Worm (Caenorhabditis elegans) whole organism, midembryonic: ENCODE measurements around the gene D1046.16.

Source experiments
- T22C8.4 ChIP-seq: fragments of 200-800 bp; sonication (Bioruptor generic); IDR thresholded peaks from 2 replicates; pipeline ENCODE4 v1.3.6; 2022; ENCODE audit warnings: missing genetic modification characterization, missing compliant biosample characterization
- flt-1 ChIP-seq: fragments of 200-800 bp; sonication (Bioruptor generic); IDR thresholded peaks from 2 replicates; pipeline ENCODE4 v1.3.6; 2022; ENCODE audit warnings: missing genetic modification characterization, missing compliant biosample characterization
- klf-2 ChIP-seq: fragments of 200-800 bp; sonication (Bioruptor generic); conservative IDR thresholded peaks from 2 replicates; pipeline ENCODE4 v1.3.6; 2022; ENCODE audit warnings: missing genetic modification reagents, missing genetic modification characterization, missing compliant biosample characterization
- ref-1 ChIP-seq: fragments of 200-800 bp; sonication (Bioruptor generic); conservative IDR thresholded peaks from 2 replicates; pipeline ENCODE4 v1.3.6; 2022; ENCODE audit warnings: missing genetic modification reagents, missing genetic modification characterization, missing compliant biosample characterization
- tab-1 ChIP-seq: fragments of 200-800 bp; sonication (Bioruptor generic); IDR thresholded peaks from 2 replicates; pipeline ENCODE4 v1.3.6; 2022; ENCODE audit warnings: missing genetic modification characterization, missing compliant biosample characterization

DNA sequence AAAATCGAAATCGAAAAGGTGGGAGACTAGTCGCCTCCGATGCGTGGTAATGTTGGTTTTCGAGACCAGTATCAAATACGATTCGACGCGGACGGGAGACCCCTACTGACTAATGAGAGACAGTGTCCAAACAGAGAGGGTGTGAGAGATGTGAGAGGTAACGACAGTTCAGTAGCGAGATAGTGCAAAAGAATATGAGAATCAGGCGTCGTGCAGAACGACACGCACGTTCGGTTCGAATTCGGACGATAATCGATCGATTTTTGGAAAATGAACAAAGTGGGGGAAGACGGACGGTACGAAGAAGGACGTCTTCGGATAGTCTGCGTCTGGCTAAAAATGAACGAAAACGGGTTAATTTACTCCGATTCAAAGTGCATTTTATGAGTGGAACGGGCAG is at the start of gene D1046.16:
- TF ChIP-seq T22C8.4 (peak; percentile 82), flt-1 (GFP tag; lab: Robert Waterston, UW) (no peak), ref-1 (no peak), klf-2 (GFP tag; lab: Robert Waterston, UW) (no peak), tab-1 (no peak)
